Fruit fly (Drosophila melanogaster) whole organism, embryonic: ENCODE results near the gene simj.
A peak's percentile ranks its signal among the peaks of the same experiment; 100 is the strongest.

Source experiments
- Atf6 ChIP-seq: fragments of 200-800 bp; sonication (Bioruptor generic); IDR thresholded peaks from 2 replicates; pipeline ENCODE4 v1.3.6; 2022; ENCODE audit warnings: missing biosample characterization, missing genetic modification characterization
- CG10366 ChIP-seq: fragments of 200-800 bp; sonication (Bioruptor generic); IDR thresholded peaks from 2 replicates; pipeline ENCODE4 v1.3.6; 2022; ENCODE audit warnings: missing biosample characterization, missing genetic modification characterization
- CG10565 ChIP-seq: fragments of 200-800 bp; sonication (Bioruptor generic); optimal IDR thresholded peaks from 3 replicates; lab custom pipeline; 2016; ENCODE audit warnings: missing biosample characterization, mild to moderate bottlenecking, missing genetic modification characterization
- CG11504 ChIP-seq: fragments of 200-800 bp; sonication (Bioruptor generic); optimal IDR thresholded peaks from 3 replicates; lab custom pipeline; 2019; ENCODE audit warnings: missing biosample characterization, mild to moderate bottlenecking, missing genetic modification characterization, moderate library complexity
- CG13894 ChIP-seq: fragments of 200-800 bp; sonication (Bioruptor generic); optimal IDR thresholded peaks from 3 replicates; lab custom pipeline; 2018; ENCODE audit warnings: missing biosample characterization, mild to moderate bottlenecking, missing genetic modification characterization, moderate library complexity
- CG15269 ChIP-seq: fragments of 200-800 bp; sonication (Bioruptor generic); optimal IDR thresholded peaks from 2 replicates; lab custom pipeline; 2018; ENCODE audit warnings: missing biosample characterization, mild to moderate bottlenecking, missing genetic modification characterization, moderate library complexity
- CG15696 ChIP-seq: fragments of 200-800 bp; sonication (Bioruptor generic); optimal IDR thresholded peaks from 2 replicates; lab custom pipeline; 2019; ENCODE audit warnings: missing biosample characterization, mild to moderate bottlenecking, missing genetic modification characterization, moderate library complexity
- CG1832 ChIP-seq: fragments of 200-800 bp; sonication (Bioruptor generic); optimal IDR thresholded peaks from 2 replicates; lab custom pipeline; 2017; ENCODE audit warnings: missing biosample characterization, mild to moderate bottlenecking, missing genetic modification characterization, inconsistent platforms
- CG2712 ChIP-seq: fragments of 200-800 bp; optimal IDR thresholded peaks from 3 replicates; lab custom pipeline; 2019; ENCODE audit warnings: missing biosample characterization, mild to moderate bottlenecking, missing genetic modification characterization, moderate library complexity
- CG30020 ChIP-seq: fragments of 200-800 bp; optimal IDR thresholded peaks from 2 replicates; lab custom pipeline; 2019; ENCODE audit warnings: missing biosample characterization, mild to moderate bottlenecking, missing genetic modification characterization, moderate library complexity
- CG31441 ChIP-seq: fragments of 200-800 bp; sonication (Bioruptor generic); IDR thresholded peaks from 2 replicates; pipeline ENCODE4 v1.3.6; 2022; ENCODE audit warnings: missing biosample characterization, missing genetic modification characterization
- CG32767 ChIP-seq: fragments of 200-800 bp; sonication (Bioruptor generic); IDR thresholded peaks from 2 replicates; pipeline ENCODE4 v1.3.6; 2022; ENCODE audit warnings: missing biosample characterization, missing genetic modification characterization
- CG3726 ChIP-seq: fragments of 200-800 bp; sonication (Bioruptor generic); IDR thresholded peaks from 3 replicates; pipeline ENCODE4, ENCODE4 v1.3.6; 2022; ENCODE audit warnings: missing biosample characterization, missing genetic modification characterization
- CG42726 ChIP-seq: fragments of 200-800 bp; sonication (Bioruptor generic); IDR thresholded peaks from 2 replicates; pipeline ENCODE4 v1.3.6; 2022; ENCODE audit warnings: missing biosample characterization, missing genetic modification characterization; ENCODE audit not compliant: partially characterized antibody
- CG4820 ChIP-seq: fragments of 200-800 bp; sonication (Bioruptor generic); optimal IDR thresholded peaks from 3 replicates; lab custom pipeline; 2016; ENCODE audit warnings: missing biosample characterization, missing genetic modification characterization
- CG5245 ChIP-seq: fragments of 200-800 bp; sonication (Bioruptor generic); optimal IDR thresholded peaks from 3 replicates; lab custom pipeline; 2016; ENCODE audit warnings: missing biosample characterization, missing genetic modification characterization
- CG9609 ChIP-seq: fragments of 200-800 bp; sonication (Bioruptor generic); optimal IDR thresholded peaks from 3 replicates; lab custom pipeline; 2016; ENCODE audit warnings: missing biosample characterization, missing genetic modification characterization
- CrebB ChIP-seq: fragments of 200-800 bp; sonication (Bioruptor generic); optimal IDR thresholded peaks from 3 replicates; lab custom pipeline; 2018; ENCODE audit warnings: missing biosample characterization, mild to moderate bottlenecking, missing genetic modification characterization
- D ChIP-seq, 2 experiments: fragments of 200-800 bp in 1 of 2; fragments of >200 bp in 1 of 2; sonication (Bioruptor generic) in 1 of 2; optimal IDR thresholded peaks; 2 replicates in 1 of 2; 3 replicates in 1 of 2; lab custom pipeline; 2017; ENCODE audit warnings: mild to moderate bottlenecking in 1 of 2, missing biosample characterization in 1 of 2, missing genetic modification characterization in 1 of 2, missing genetic modification reagents in 1 of 2
- Dbx ChIP-seq: fragments of 200-800 bp; sonication (Bioruptor generic); IDR thresholded peaks from 3 replicates; pipeline ENCODE4 v1.3.6; 2022; ENCODE audit warnings: missing biosample characterization, missing genetic modification characterization
- Dip2 ChIP-seq: fragments of 200-800 bp; sonication (Bioruptor generic); IDR thresholded peaks from 2 replicates; pipeline ENCODE4 v1.3.6; 2022; ENCODE audit warnings: missing biosample characterization, missing genetic modification characterization
- Dll ChIP-seq: fragments of 200-800 bp; sonication (Bioruptor generic); IDR thresholded peaks from 4 replicates; pipeline ENCODE4 v1.3.6; 2022; ENCODE audit warnings: missing biosample characterization, missing genetic modification characterization; ENCODE audit not compliant: partially characterized antibody
- Elba2 ChIP-seq: fragments of 200-800 bp; sonication (Bioruptor generic); optimal IDR thresholded peaks from 3 replicates; lab custom pipeline; 2016; ENCODE audit warnings: missing biosample characterization, missing genetic modification characterization
- Fer1 ChIP-seq: fragments of 200-800 bp; sonication (Bioruptor generic); optimal IDR thresholded peaks from 2 replicates; lab custom pipeline; 2017; ENCODE audit warnings: missing biosample characterization, mild to moderate bottlenecking, missing genetic modification characterization
- Fer2 ChIP-seq: fragments of 200-800 bp; sonication (Bioruptor generic); optimal IDR thresholded peaks from 2 replicates; lab custom pipeline; 2018; ENCODE audit warnings: missing biosample characterization, mild to moderate bottlenecking, missing genetic modification characterization, moderate library complexity
- HLH4C ChIP-seq: fragments of 200-800 bp; sonication (Bioruptor generic); IDR thresholded peaks from 3 replicates; pipeline ENCODE4 v1.3.6; 2022; ENCODE audit warnings: missing biosample characterization, missing genetic modification characterization; ENCODE audit not compliant: partially characterized antibody
- HmgD ChIP-seq: fragments of 200-800 bp; sonication (Bioruptor generic); optimal IDR thresholded peaks from 3 replicates; lab custom pipeline; 2016; ENCODE audit warnings: missing biosample characterization, missing genetic modification characterization
- Jarid2 ChIP-seq: fragments of 200-800 bp; sonication (Bioruptor generic); optimal IDR thresholded peaks from 3 replicates; lab custom pipeline; 2017; ENCODE audit warnings: mild to moderate bottlenecking, missing biosample characterization, missing genetic modification reagents, missing genetic modification characterization
- Mad ChIP-seq: fragments of 200-800 bp; sonication (Bioruptor generic); optimal IDR thresholded peaks from 2 replicates; lab custom pipeline; 2016; ENCODE audit warnings: missing biosample characterization, missing genetic modification characterization
- Max ChIP-seq: fragments of 200-800 bp; sonication (Bioruptor generic); optimal IDR thresholded peaks from 2 replicates; lab custom pipeline; 2016; ENCODE audit warnings: missing biosample characterization, mild to moderate bottlenecking, missing genetic modification characterization
- Meics ChIP-seq: fragments of 200-800 bp; sonication (Bioruptor generic); optimal IDR thresholded peaks from 2 replicates; lab custom pipeline; 2017; ENCODE audit warnings: missing biosample characterization, mild to moderate bottlenecking, missing genetic modification characterization
- Side ChIP-seq: fragments of 200-800 bp; sonication (Bioruptor generic); optimal IDR thresholded peaks from 2 replicates; lab custom pipeline; 2016; ENCODE audit warnings: missing biosample characterization, missing genetic modification characterization
- abd-A ChIP-seq: fragments of 200-800 bp; sonication (Bioruptor generic); optimal IDR thresholded peaks from 3 replicates; lab custom pipeline; 2019; ENCODE audit warnings: missing biosample characterization, mild to moderate bottlenecking, missing genetic modification characterization, moderate library complexity
- ase ChIP-seq: fragments of 200-800 bp; sonication (Bioruptor generic); IDR thresholded peaks from 3 replicates; pipeline ENCODE4 v1.3.6; 2022; ENCODE audit warnings: missing biosample characterization, missing genetic modification characterization
- ash1 ChIP-seq: fragments of 200-800 bp; sonication (Bioruptor generic); optimal IDR thresholded peaks from 2 replicates; lab custom pipeline; 2018; ENCODE audit warnings: missing biosample characterization, mild to moderate bottlenecking, missing genetic modification characterization
- cas ChIP-seq: fragments of 200-800 bp; sonication (Bioruptor generic); IDR thresholded peaks from 2 replicates; pipeline ENCODE4 v1.3.6; 2022; ENCODE audit warnings: missing biosample characterization, missing genetic modification characterization
- caup ChIP-seq: fragments of 200-800 bp; sonication (Bioruptor generic); optimal IDR thresholded peaks from 3 replicates; lab custom pipeline; 2017; ENCODE audit warnings: missing biosample characterization, mild to moderate bottlenecking, missing genetic modification characterization, moderate library complexity; ENCODE audit not compliant: severe bottlenecking
- croc ChIP-seq: fragments of 200-800 bp; sonication (Bioruptor generic); conservative IDR thresholded peaks from 3 replicates; pipeline ENCODE4 v1.3.6; 2022; ENCODE audit warnings: missing biosample characterization, missing genetic modification characterization
- dm ChIP-seq: fragments of 200-800 bp; sonication (Bioruptor generic); optimal IDR thresholded peaks from 3 replicates; lab custom pipeline; 2016; ENCODE audit warnings: missing biosample characterization, missing genetic modification characterization
- gsb ChIP-seq: fragments of 200-800 bp; sonication (Bioruptor generic); IDR thresholded peaks from 2 replicates; pipeline ENCODE4 v1.3.6; 2022; ENCODE audit warnings: missing biosample characterization, missing genetic modification characterization
- her ChIP-seq: fragments of 200-800 bp; sonication (Bioruptor generic); optimal IDR thresholded peaks from 2 replicates; lab custom pipeline; 2016; ENCODE audit warnings: missing biosample characterization, missing genetic modification characterization
- hth ChIP-seq: fragments of >200 bp; optimal IDR thresholded peaks from 2 replicates; lab custom pipeline; 2017; ENCODE audit warnings: inconsistent platforms
- insv ChIP-seq, 2 experiments: fragments of 200-800 bp; sonication (Bioruptor generic); optimal IDR thresholded peaks; 3 replicates each; lab custom pipeline; 2016 to 2018; ENCODE audit warnings: missing biosample characterization in 2 of 2, missing genetic modification characterization in 2 of 2
- org-1 ChIP-seq: fragments of 200-800 bp; sonication (Bioruptor generic); optimal IDR thresholded peaks from 2 replicates; lab custom pipeline; 2017; ENCODE audit warnings: missing biosample characterization, missing genetic modification characterization
- prd ChIP-seq, 3 experiments: fragments of >200 bp in 2 of 3; fragments of 200-800 bp in 1 of 3; sonication (Bioruptor generic) in 1 of 3; optimal IDR thresholded peaks in 2 of 3; IDR thresholded peaks in 1 of 3; 2 replicates in 2 of 3; 3 replicates in 1 of 3; pipeline versions ENCODE4 v1.3.6 to Lab custom; 2017 to 2022; ENCODE audit warnings: missing biosample characterization in 1 of 3, missing genetic modification characterization in 1 of 3
- pum ChIP-seq: fragments of 200-800 bp; sonication (Bioruptor generic); optimal IDR thresholded peaks from 2 replicates; lab custom pipeline; 2016; ENCODE audit warnings: missing biosample characterization, missing genetic modification characterization
- sens ChIP-seq: fragments of 200-800 bp; sonication (Bioruptor generic); peaks from one replicate; lab custom pipeline; 2016; ENCODE audit warnings: missing biosample characterization, missing genetic modification characterization
- tap ChIP-seq: fragments of 200-800 bp; optimal IDR thresholded peaks from 3 replicates; lab custom pipeline; 2019; ENCODE audit warnings: missing biosample characterization, mild to moderate bottlenecking, missing genetic modification characterization, moderate library complexity
- ttk ChIP-seq: fragments of 200-800 bp; sonication (Bioruptor generic); IDR thresholded peaks from 2 replicates; pipeline ENCODE4 v2.1.2; 2022; ENCODE audit warnings: missing biosample characterization, missing genetic modification characterization
- wor ChIP-seq: fragments of 200-800 bp; sonication (Bioruptor generic); IDR thresholded peaks from 2 replicates; pipeline ENCODE4 v1.3.6; 2022; ENCODE audit warnings: missing biosample characterization, missing genetic modification characterization
- zen ChIP-seq: fragments of 200-800 bp; sonication (Bioruptor generic); optimal IDR thresholded peaks from 3 replicates; lab custom pipeline; 2018; ENCODE audit warnings: missing biosample characterization, mild to moderate bottlenecking, missing genetic modification characterization, moderate library complexity

simj gene

DNA sequence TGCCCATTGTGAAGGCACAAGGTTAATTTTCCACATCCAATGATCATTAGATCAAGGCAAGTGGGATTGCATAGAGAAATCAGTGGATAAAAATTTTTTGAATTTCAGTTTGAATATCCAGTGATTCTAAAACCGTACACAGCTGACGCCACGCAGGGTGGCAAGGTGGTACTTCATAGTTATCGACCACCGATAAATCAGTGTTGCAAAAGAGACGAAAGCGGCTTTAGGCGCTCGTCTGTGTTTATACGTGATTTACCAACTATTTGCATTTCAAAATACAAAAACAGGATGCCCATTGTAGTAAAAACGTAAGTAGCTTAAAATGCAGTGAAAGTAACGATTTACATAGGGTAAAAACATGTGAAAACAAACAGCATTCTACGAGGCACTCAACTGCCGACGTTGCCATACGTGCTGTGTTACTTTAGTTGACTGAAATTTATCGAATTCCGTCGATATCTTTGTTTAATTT, 33.6 kb upstream of the simj start, which contains the start of the genes CG42535, CG34001 and hay (continued):
- TF ChIP-seq CG4820 (GFP tag; lab: Kevin White, UChicago) (no peak), CG3726 (GFP tag; lab: Robert Waterston, UW) (no peak), CG15269 (tag; lab: Kevin White, UChicago) (no peak), ttk (GFP tag; lab: Robert Waterston, UW) (no peak), Mad (GFP tag; lab: Kevin White, UChicago) (no peak), HmgD (GFP tag; lab: Kevin White, UChicago) (no peak), sens (GFP tag; lab: Kevin White, UChicago) (peak; percentile 87), CG1832 (GFP tag; lab: Kevin White, UChicago) (no peak), abd-A (no peak), ase (GFP tag; lab: Robert Waterston, UW) (no peak), D (optimal IDR thresholded peaks at IDR 0.05; lab: Kevin White, UChicago) (peak; percentile 29), D (GFP tag; optimal IDR thresholded peaks at IDR 0.05; lab: Kevin White, UChicago) (no peak), CG32767 (no peak), CG10366 (GFP tag; lab: Robert Waterston, UW) (no peak), cas (GFP tag; lab: Robert Waterston, UW) (no peak), caup (GFP tag; lab: Kevin White, UChicago) (no peak), Jarid2 (GFP tag; lab: Kevin White, UChicago) (no peak), CG9609 (GFP tag; lab: Kevin White, UChicago) (no peak), CG42726 (no peak), wor (GFP tag; lab: Robert Waterston, UW) (no peak), Max (GFP tag; lab: Kevin White, UChicago) (no peak), prd (optimal IDR thresholded peaks at IDR 0.05; lab: Kevin White, UChicago) (no peak), prd (GFP tag; IDR thresholded peaks at IDR 0.05; lab: Robert Waterston, UW) (no peak), CG30020 (tag; lab: Kevin White, UChicago) (no peak), Fer2 (tag; lab: Kevin White, UChicago) (no peak), dm (no peak), Side (no peak), CG31441 (no peak), ash1 (GFP tag; lab: Kevin White, UChicago) (no peak), CG15696 (tag; lab: Kevin White, UChicago) (no peak), Fer1 (GFP tag; lab: Kevin White, UChicago) (no peak), Atf6 (GFP tag; lab: Robert Waterston, UW) (no peak), Dbx (no peak), her (no peak), tap (tag; lab: Kevin White, UChicago) (no peak), hth (no peak), org-1 (no peak), HLH4C (GFP tag; lab: Robert Waterston, UW) (0 out of 3 replicates have a peak, but pooled peaks have one; percentile 34), insv (GFP tag; optimal IDR thresholded peaks at IDR 0.05; lab: Kevin White, UChicago) (no peak), Dll (GFP tag; lab: Robert Waterston, UW) (no peak), CG11504 (tag; lab: Kevin White, UChicago) (no peak), Meics (no peak), CG13894 (tag; lab: Kevin White, UChicago) (no peak), CG10565 (GFP tag; lab: Kevin White, UChicago) (no peak), CG2712 (no peak), zen (tag; lab: Kevin White, UChicago) (peak; percentile 13), CG5245 (no peak), Dip2 (GFP tag; lab: Robert Waterston, UW) (no peak), Elba2 (GFP tag; lab: Kevin White, UChicago) (no peak), CrebB (tag; lab: Kevin White, UChicago) (no peak), pum (GFP tag; lab: Kevin White, UChicago) (no peak), croc (GFP tag; lab: Robert Waterston, UW) (no peak), gsb (GFP tag; lab: Robert Waterston, UW) (no peak)
